Fruit fly (Drosophila melanogaster) Kc167 (cell line): ENCODE data around the gene CG43093.

Experiments used
- Myc ChIP-seq: fragments of >200 bp; optimal IDR thresholded peaks from 2 replicates; lab custom pipeline; 2017; ENCODE audit warnings: missing external identifiers
- Sin3A ChIP-seq: fragments of >200 bp; optimal IDR thresholded peaks from 2 replicates; lab custom pipeline; 2018; ENCODE audit warnings: missing external identifiers
- h ChIP-seq: fragments of >200 bp; optimal IDR thresholded peaks from 3 replicates; lab custom pipeline; 2018; ENCODE audit warnings: missing external identifiers
- insv ChIP-seq: fragments of >200 bp; optimal IDR thresholded peaks from 3 replicates; lab custom pipeline; 2018; ENCODE audit warnings: missing external identifiers
- psq ChIP-seq: fragments of >200 bp; optimal IDR thresholded peaks from 2 replicates; lab custom pipeline; 2017; ENCODE audit warnings: missing external identifiers
- ttk ChIP-seq: sonication (Bioruptor generic); optimal IDR thresholded peaks from 2 replicates; lab custom pipeline; 2017; ENCODE audit warnings: missing external identifiers

- no peak for TF ChIP-seq Sin3A (lab: Kevin White, UChicago)
- no peak for TF ChIP-seq psq (lab: Kevin White, UChicago)
- no peak for TF ChIP-seq h (lab: Kevin White, UChicago)
- no peak for TF ChIP-seq Myc (lab: Kevin White, UChicago)
- TF ChIP-seq ttk, result no peak
- no peak for TF ChIP-seq insv (lab: Kevin White, UChicago)
Measured at dm6 chr3R:22740930-22741329, 29.2 kb downstream of the CG43093 start, which contains the start of the genes Dcr-1 and CG6985.
